Worm (Caenorhabditis elegans) whole organism, L1 larva: ENCODE measurements around the gene F13B12.3.

Experiments used
- dsc-1 ChIP-seq: sonication (generic microtip); optimal IDR thresholded peaks from 2 replicates; lab custom pipeline; 2016; ENCODE audit warnings: mild to moderate bottlenecking, missing genetic modification characterization, missing compliant biosample characterization
- hpl-2 ChIP-seq: fragments of 150-350 bp; optimal IDR thresholded peaks from 2 replicates; lab custom pipeline; 2014; ENCODE audit warnings: missing biosample characterization, missing genetic modification reagents, missing genetic modification characterization
- nhr-11 ChIP-seq: fragments of 150-350 bp; optimal IDR thresholded peaks from 2 replicates; lab custom pipeline; 2014; ENCODE audit warnings: missing biosample characterization, missing genetic modification characterization
- nhr-76 ChIP-seq: sonication (generic microtip); optimal IDR thresholded peaks from 2 replicates; lab custom pipeline; 2017; ENCODE audit warnings: missing biosample characterization, missing genetic modification characterization
- ztf-11 ChIP-seq, 2 experiments: sonication (generic microtip); optimal IDR thresholded peaks; 2 replicates each; lab custom pipeline; 2016 to 2017; ENCODE audit warnings: missing genetic modification characterization in 2 of 2, missing biosample characterization in 1 of 2, missing compliant biosample characterization in 1 of 2

- TF ChIP-seq dsc-1 (tag; lab: Kevin White, UChicago) (no peak), nhr-11 (tag; lab: Kevin White, UChicago) (no peak), ztf-11 (tag; optimal IDR thresholded peaks at IDR 0.05; lab: Kevin White, UChicago) (no peak), nhr-76 (tag; lab: Kevin White, UChicago) (no peak), hpl-2 (no peak)
These were observed 22.8 kb downstream of the F13B12.3 start, which contains the start of gene mec-3 for ce11 chrIV:10461767-10462166.
